Worm (Caenorhabditis elegans): ENCODE measurements around the gene mup-2.

DNA sequence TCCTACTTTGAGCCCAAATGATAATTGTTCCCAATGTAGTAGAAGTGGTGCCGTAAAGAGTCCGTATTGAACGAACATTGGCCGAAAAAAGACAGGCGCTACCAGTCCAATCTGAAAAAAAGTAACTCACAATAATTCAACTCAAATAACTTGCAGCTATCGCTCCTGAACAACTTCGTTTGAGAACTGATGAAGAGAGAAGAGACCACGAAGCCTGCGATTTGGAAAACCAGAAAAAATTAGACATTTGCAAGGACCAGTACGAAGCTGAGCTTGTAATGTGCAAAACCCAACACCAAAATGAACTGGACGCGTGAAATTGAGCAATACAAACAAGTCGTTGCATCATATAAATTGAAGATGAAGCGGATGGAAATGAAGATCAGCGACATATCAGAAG lies 35.6 kb downstream of the mup-2 start, which contains the start of gene C03B1.1:
- TF ChIP-seq ref-1 (GFP tag; conservative IDR thresholded peaks at IDR 0.05) (no peak), med-1 (GFP tag; optimal IDR thresholded peaks at IDR 0.05; ENCODE audit: insufficient read depth) (no peak), klf-2 (GFP tag; conservative IDR thresholded peaks at IDR 0.05) (no peak), cog-1 (tag; optimal IDR thresholded peaks at IDR 0.05) (no peak), ztf-29 (GFP tag; IDR thresholded peaks at IDR 0.05) (no peak)

Data from whole organism, midembryonic.